Fruit fly (Drosophila melanogaster) whole organism, prepupa: ENCODE results near the gene RNF220.

Experiments
- CG10631 ChIP-seq: fragments of 200-800 bp; sonication (Bioruptor generic); optimal IDR thresholded peaks from 2 replicates; lab custom pipeline; 2016; ENCODE audit warnings: missing biosample characterization, missing genetic modification characterization
- CG10669 ChIP-seq: fragments of 200-800 bp; sonication (Bioruptor generic); optimal IDR thresholded peaks from 3 replicates; lab custom pipeline; 2018; ENCODE audit warnings: missing biosample characterization, mild to moderate bottlenecking, missing genetic modification characterization, moderate library complexity
- CG11294 ChIP-seq: fragments of 200-800 bp; sonication (Bioruptor generic); IDR thresholded peaks from 2 replicates; pipeline ENCODE4 v1.3.6; 2022; ENCODE audit warnings: missing biosample characterization, missing genetic modification characterization
- CG11762 ChIP-seq: fragments of 200-800 bp; sonication (Bioruptor generic); optimal IDR thresholded peaks from 3 replicates; lab custom pipeline; 2016; ENCODE audit warnings: missing biosample characterization, missing genetic modification characterization; ENCODE audit not compliant: insufficient read depth
- CG15336 ChIP-seq: fragments of 200-800 bp; sonication (Bioruptor generic); IDR thresholded peaks from 2 replicates; pipeline ENCODE4 v1.3.6; 2022; ENCODE audit warnings: missing biosample characterization, missing genetic modification characterization
- CG1621 ChIP-seq: fragments of 200-800 bp; sonication (Bioruptor generic); optimal IDR thresholded peaks from 3 replicates; lab custom pipeline; 2018; ENCODE audit warnings: missing biosample characterization, mild to moderate bottlenecking, missing genetic modification characterization
- CG3032 ChIP-seq: fragments of 200-800 bp; optimal IDR thresholded peaks from 2 replicates; lab custom pipeline; 2019; ENCODE audit warnings: missing biosample characterization, mild to moderate bottlenecking, missing genetic modification characterization, moderate library complexity
- CG31627 ChIP-seq: fragments of 200-800 bp; sonication (Bioruptor generic); optimal IDR thresholded peaks from 3 replicates; lab custom pipeline; 2016; ENCODE audit warnings: missing biosample characterization, missing genetic modification characterization
- CG32006 ChIP-seq: fragments of 200-800 bp; sonication (Bioruptor generic); optimal IDR thresholded peaks from 3 replicates; lab custom pipeline; 2017; ENCODE audit warnings: missing biosample characterization, mild to moderate bottlenecking, missing genetic modification characterization
- CG3919 ChIP-seq: fragments of 200-800 bp; sonication (Bioruptor generic); optimal IDR thresholded peaks from 3 replicates; lab custom pipeline; 2016; ENCODE audit warnings: missing biosample characterization, missing genetic modification characterization
- CG4318 ChIP-seq: fragments of 200-800 bp; sonication (Bioruptor generic); optimal IDR thresholded peaks from 3 replicates; lab custom pipeline; 2017; ENCODE audit warnings: missing biosample characterization, mild to moderate bottlenecking, missing genetic modification characterization
- CG6163 ChIP-seq: fragments of 200-800 bp; sonication (Bioruptor generic); IDR thresholded peaks from 3 replicates; pipeline ENCODE4 v1.3.6; 2022; ENCODE audit warnings: missing biosample characterization, missing genetic modification characterization
- CG6276 ChIP-seq: fragments of 200-800 bp; sonication (Bioruptor generic); optimal IDR thresholded peaks from 2 replicates; lab custom pipeline; 2017; ENCODE audit warnings: missing biosample characterization, mild to moderate bottlenecking, missing genetic modification characterization
- CG6792 ChIP-seq: fragments of 200-800 bp; sonication (Bioruptor generic); optimal IDR thresholded peaks from 3 replicates; lab custom pipeline; 2016; ENCODE audit warnings: missing biosample characterization, missing genetic modification characterization
- CG6808 ChIP-seq: fragments of 200-800 bp; sonication (Bioruptor generic); optimal IDR thresholded peaks from 3 replicates; lab custom pipeline; 2017; ENCODE audit warnings: missing biosample characterization, missing genetic modification characterization, mild to moderate bottlenecking, moderate library complexity, missing genetic modification reagents
- CG7368 ChIP-seq: fragments of 200-800 bp; sonication (Bioruptor generic); optimal IDR thresholded peaks from 3 replicates; lab custom pipeline; 2016; ENCODE audit warnings: missing biosample characterization, missing genetic modification characterization
- CG8119 ChIP-seq: fragments of 200-800 bp; sonication (Bioruptor generic); IDR thresholded peaks from 3 replicates; pipeline ENCODE4 v1.3.6; 2022; ENCODE audit warnings: missing biosample characterization, missing genetic modification characterization
- CG8319 ChIP-seq: fragments of 200-800 bp; sonication (Bioruptor generic); optimal IDR thresholded peaks from 3 replicates; lab custom pipeline; 2016; ENCODE audit warnings: missing biosample characterization, missing genetic modification characterization
- CG8632 ChIP-seq: fragments of 200-800 bp; sonication (Bioruptor generic); optimal IDR thresholded peaks from 3 replicates; lab custom pipeline; 2016; ENCODE audit warnings: missing biosample characterization, missing genetic modification characterization
- CG9139 ChIP-seq: fragments of 200-800 bp; sonication (Bioruptor generic); optimal IDR thresholded peaks from 3 replicates; lab custom pipeline; 2017; ENCODE audit warnings: missing biosample characterization, mild to moderate bottlenecking, missing genetic modification characterization
- Eip78C ChIP-seq: fragments of 200-800 bp; sonication (Bioruptor generic); peaks from one replicate; lab custom pipeline; 2016; ENCODE audit warnings: missing biosample characterization, missing genetic modification characterization
- Eip93F ChIP-seq: fragments of 200-800 bp; sonication (Bioruptor generic); optimal IDR thresholded peaks from 2 replicates; lab custom pipeline; 2016; ENCODE audit warnings: missing biosample characterization, mild to moderate bottlenecking, missing genetic modification characterization
- Ets21C ChIP-seq: fragments of 200-800 bp; sonication (Bioruptor generic); optimal IDR thresholded peaks from 3 replicates; lab custom pipeline; 2016; ENCODE audit warnings: missing biosample characterization, missing genetic modification characterization
- Ets96B ChIP-seq: fragments of 200-800 bp; optimal IDR thresholded peaks from 2 replicates; lab custom pipeline; 2019; ENCODE audit warnings: missing biosample characterization, mild to moderate bottlenecking, missing genetic modification characterization, moderate library complexity
- Gug ChIP-seq: fragments of 200-800 bp; sonication (Bioruptor generic); IDR thresholded peaks from 2 replicates; pipeline ENCODE4 v1.3.6; 2022; ENCODE audit warnings: missing biosample characterization, missing genetic modification characterization
- Hr38 ChIP-seq: sonication (Bioruptor generic); optimal IDR thresholded peaks from 2 replicates; lab custom pipeline; 2016; ENCODE audit warnings: missing biosample characterization, missing genetic modification characterization
- Hr39 ChIP-seq: fragments of 200-800 bp; sonication (Bioruptor generic); optimal IDR thresholded peaks from 2 replicates; lab custom pipeline; 2016; ENCODE audit warnings: missing biosample characterization, missing genetic modification characterization
- OdsH ChIP-seq: fragments of 200-800 bp; sonication (Bioruptor generic); optimal IDR thresholded peaks from 3 replicates; lab custom pipeline; 2016; ENCODE audit warnings: missing biosample characterization, missing genetic modification characterization
- Smox ChIP-seq: fragments of 200-800 bp; sonication (Bioruptor generic); optimal IDR thresholded peaks from 3 replicates; lab custom pipeline; 2016; ENCODE audit warnings: missing biosample characterization, missing genetic modification characterization
- Sox102F ChIP-seq: fragments of 200-800 bp; sonication (Bioruptor generic); optimal IDR thresholded peaks from 2 replicates; lab custom pipeline; 2016; ENCODE audit warnings: missing biosample characterization, mild to moderate bottlenecking, missing genetic modification characterization
- Sox14 ChIP-seq: fragments of 200-800 bp; sonication (Bioruptor generic); optimal IDR thresholded peaks from 3 replicates; lab custom pipeline; 2016; ENCODE audit warnings: missing biosample characterization, missing genetic modification characterization
- Sox15 ChIP-seq: fragments of 200-800 bp; sonication (Bioruptor generic); optimal IDR thresholded peaks from 3 replicates; lab custom pipeline; 2016; ENCODE audit warnings: missing biosample characterization, missing genetic modification characterization
- acj6 ChIP-seq: fragments of 200-800 bp; sonication (Bioruptor generic); optimal IDR thresholded peaks from 3 replicates; lab custom pipeline; 2016; ENCODE audit warnings: missing biosample characterization, missing genetic modification characterization
- cyc ChIP-seq: fragments of 200-800 bp; sonication (Bioruptor generic); optimal IDR thresholded peaks from 3 replicates; lab custom pipeline; 2016; ENCODE audit warnings: missing biosample characterization, missing genetic modification characterization
- dac ChIP-seq: fragments of 200-800 bp; sonication (Bioruptor generic); optimal IDR thresholded peaks from 2 replicates; lab custom pipeline; 2017; ENCODE audit warnings: missing biosample characterization, mild to moderate bottlenecking, missing genetic modification characterization
- eg ChIP-seq: fragments of 200-800 bp; sonication (Bioruptor generic); IDR thresholded peaks from 3 replicates; pipeline ENCODE4 v1.3.6; 2022; ENCODE audit warnings: missing biosample characterization, missing genetic modification characterization
- esn ChIP-seq: fragments of 200-800 bp; sonication (Bioruptor generic); optimal IDR thresholded peaks from 2 replicates; lab custom pipeline; 2016; ENCODE audit warnings: missing biosample characterization, mild to moderate bottlenecking, missing genetic modification characterization, moderate library complexity
- fd59A ChIP-seq: fragments of 200-800 bp; sonication (Bioruptor generic); optimal IDR thresholded peaks from 2 replicates; lab custom pipeline; 2017; ENCODE audit warnings: missing biosample characterization, mild to moderate bottlenecking, missing genetic modification characterization, missing genetic modification reagents
- fd85E ChIP-seq: fragments of 200-800 bp; sonication (Bioruptor generic); optimal IDR thresholded peaks from 3 replicates; lab custom pipeline; 2016; ENCODE audit warnings: missing biosample characterization, missing genetic modification characterization
- fkh ChIP-seq: fragments of 200-800 bp; sonication (Bioruptor generic); optimal IDR thresholded peaks from 3 replicates; lab custom pipeline; 2017; ENCODE audit warnings: missing biosample characterization, mild to moderate bottlenecking, missing genetic modification characterization, moderate library complexity
- lz ChIP-seq: fragments of 200-800 bp; sonication (Bioruptor generic); optimal IDR thresholded peaks from 3 replicates; lab custom pipeline; 2016; ENCODE audit warnings: missing biosample characterization, missing genetic modification characterization
- pdm3 ChIP-seq: fragments of 200-800 bp; sonication (Bioruptor generic); optimal IDR thresholded peaks from 3 replicates; lab custom pipeline; 2016; ENCODE audit warnings: missing biosample characterization, missing genetic modification characterization
- salr ChIP-seq, 2 experiments: fragments of 200-800 bp; sonication (Bioruptor generic); optimal IDR thresholded peaks; 3 replicates each; lab custom pipeline; 2016 to 2018; ENCODE audit warnings: missing biosample characterization in 2 of 2, missing genetic modification characterization in 2 of 2, mild to moderate bottlenecking in 1 of 2
- spab ChIP-seq: fragments of 200-800 bp; sonication (Bioruptor generic); optimal IDR thresholded peaks from 2 replicates; lab custom pipeline; 2017; ENCODE audit warnings: missing biosample characterization, mild to moderate bottlenecking, missing genetic modification characterization, missing genetic modification reagents
- ss ChIP-seq, 2 experiments: fragments of 200-800 bp; sonication (Bioruptor generic); optimal IDR thresholded peaks; 2 replicates in 1 of 2; 3 replicates in 1 of 2; lab custom pipeline; 2017 to 2018; ENCODE audit warnings: mild to moderate bottlenecking in 2 of 2, missing biosample characterization in 2 of 2, missing genetic modification characterization in 2 of 2, moderate library complexity in 1 of 2
- svp ChIP-seq: fragments of 200-800 bp; sonication (Bioruptor generic); peaks from one replicate; lab custom pipeline; 2016; ENCODE audit warnings: missing biosample characterization, missing genetic modification characterization

The RNF220 gene

DNA sequence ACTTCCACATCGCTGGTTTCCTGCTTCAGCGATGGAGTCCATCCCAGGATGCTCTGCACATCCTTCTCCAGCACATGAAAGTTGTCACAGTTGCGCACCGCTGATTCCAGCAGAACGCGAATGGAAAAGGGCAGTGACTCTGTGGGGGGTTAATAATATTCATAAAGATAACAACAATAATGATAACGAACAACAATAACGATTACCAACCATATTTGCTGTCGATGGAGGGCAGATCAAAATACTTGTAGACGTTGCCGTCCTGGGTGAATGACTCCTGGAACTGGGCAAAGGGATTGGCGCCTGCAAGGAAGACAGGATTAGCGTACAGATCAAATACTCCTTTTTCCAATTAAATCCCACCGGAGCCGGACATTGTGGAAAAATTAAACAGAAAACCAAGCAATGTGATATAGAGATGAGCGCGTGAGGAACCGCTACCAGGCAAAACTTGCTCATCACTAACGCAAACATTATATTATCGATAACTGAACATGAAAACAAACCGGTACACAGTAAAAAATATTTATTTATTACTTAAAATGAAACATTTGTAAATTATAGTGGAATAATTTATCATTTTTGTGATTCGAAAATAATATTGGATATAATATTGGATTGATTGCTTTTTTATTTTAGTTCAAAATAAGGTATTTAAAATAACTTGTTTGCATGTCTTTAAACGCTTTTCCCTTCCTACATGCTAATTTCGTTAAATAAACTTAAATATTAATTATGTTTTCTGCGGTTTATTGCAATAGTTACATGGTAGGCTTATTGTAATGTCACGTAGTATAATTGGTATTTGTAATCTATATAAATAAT, 1.9 kb downstream of the RNF220 start, which contains the start of gene Irp-1A (continued):
- peak; percentile 0 for TF ChIP-seq fd85E
- TF ChIP-seq Sox102F (GFP tag; lab: Kevin White, UChicago): peak; percentile 52
- TF ChIP-seq svp (GFP tag; lab: Kevin White, UChicago): peak; percentile 97
- no peak for TF ChIP-seq Ets21C (GFP tag; lab: Kevin White, UChicago)
- TF ChIP-seq CG15336: peak; percentile 88
- TF ChIP-seq CG6163: peak; percentile 41; the same call in 1 of the 3 replicates
- TF ChIP-seq CG11762 (GFP tag; lab: Kevin White, UChicago): peak; percentile 47
- TF ChIP-seq CG4318 (GFP tag; lab: Kevin White, UChicago): no peak
- peak; percentile 45 for TF ChIP-seq CG8632 (GFP tag; lab: Kevin White, UChicago)
- TF ChIP-seq CG9139: peak; percentile 18
- TF ChIP-seq CG32006 (GFP tag; lab: Kevin White, UChicago): peak; percentile 62
- TF ChIP-seq Eip93F (GFP tag; lab: Kevin White, UChicago): peak; percentile 10
- TF ChIP-seq Hr39 (GFP tag; lab: Kevin White, UChicago): peak; percentile 33
- TF ChIP-seq CG6808 (GFP tag; lab: Kevin White, UChicago): peak; percentile 32
- TF ChIP-seq CG7368: peak; percentile 49
- TF ChIP-seq Eip78C (GFP tag; lab: Kevin White, UChicago): peak; percentile 89
- TF ChIP-seq CG8319 (GFP tag; lab: Kevin White, UChicago): peak; percentile 2
- peak; percentile 46 for TF ChIP-seq CG10669
- peak in 1 of 2 experiments; percentile 24 for TF ChIP-seq salr (GFP tag; optimal IDR thresholded peaks at IDR 0.05; lab: Kevin White, UChicago)
- peak; percentile 80 for TF ChIP-seq Ets96B
- peak; percentile 34 for TF ChIP-seq cyc (GFP tag; lab: Kevin White, UChicago)
- TF ChIP-seq fkh (GFP tag; lab: Kevin White, UChicago): peak; percentile 98
- TF ChIP-seq CG10631 (GFP tag; lab: Kevin White, UChicago): peak; percentile 71
- TF ChIP-seq lz (GFP tag; lab: Kevin White, UChicago): peak; percentile 47
- peak; percentile 32 for TF ChIP-seq CG31627
- peak; percentile 50 for TF ChIP-seq CG6792 (GFP tag; lab: Kevin White, UChicago)
- no peak for TF ChIP-seq fd59A (GFP tag; lab: Kevin White, UChicago)
- TF ChIP-seq CG8119: peak; percentile 80
- peak; percentile 62 for TF ChIP-seq Smox (GFP tag; lab: Kevin White, UChicago)
- TF ChIP-seq spab (GFP tag; lab: Kevin White, UChicago): no peak
- peak; percentile 84; the same call in 2 of the 3 replicates for TF ChIP-seq eg
- TF ChIP-seq Gug (GFP tag; lab: Robert Waterston, UW): peak; percentile 66
- no peak for TF ChIP-seq dac (GFP tag; lab: Kevin White, UChicago)
- peak; percentile 46 for TF ChIP-seq Sox14 (GFP tag; lab: Kevin White, UChicago)

DNA sequence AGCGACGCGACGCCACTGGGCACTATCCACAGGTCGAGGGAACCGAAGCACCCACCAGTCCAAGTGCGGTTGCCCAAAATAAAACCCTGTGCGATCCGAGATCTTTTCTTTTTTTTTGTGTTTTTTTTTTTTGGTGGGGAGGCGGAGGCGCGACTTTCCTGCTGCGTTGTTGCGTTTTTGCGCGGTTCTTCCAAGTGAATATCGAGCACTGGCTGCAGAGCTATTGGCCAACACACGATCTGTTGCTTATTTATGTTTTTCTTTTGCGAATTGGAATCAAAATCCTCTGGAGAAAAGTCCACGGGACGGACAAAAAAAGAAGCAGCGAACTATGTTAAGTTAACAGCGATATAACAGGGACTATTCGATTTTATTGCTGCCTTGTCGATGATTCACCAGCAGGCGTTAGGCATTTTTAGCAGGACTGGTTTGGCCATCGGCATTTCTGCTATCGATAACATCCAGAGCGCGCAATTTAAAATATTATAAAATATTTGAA, 5.4 kb downstream of the RNF220 start, which contains the start of gene wge:
TSS of gene wge (minus strand) at position 343 of the 499 bp plus-strand sequence.
- peak; percentile 64 for TF ChIP-seq CG3032
- TF ChIP-seq OdsH (GFP tag; lab: Kevin White, UChicago): no peak
- TF ChIP-seq Sox15 (GFP tag; lab: Kevin White, UChicago): no peak
- peak; percentile 92 to 96 for TF ChIP-seq ss (GFP tag; optimal IDR thresholded peaks at IDR 0.05; lab: Kevin White, UChicago)
- no peak for TF ChIP-seq pdm3 (GFP tag; lab: Kevin White, UChicago)
- TF ChIP-seq fd85E: no peak
- no peak for TF ChIP-seq Sox102F (GFP tag; lab: Kevin White, UChicago)
- TF ChIP-seq Eip78C (GFP tag; lab: Kevin White, UChicago): peak; percentile 20
- TF ChIP-seq CG8319 (GFP tag; lab: Kevin White, UChicago): peak; percentile 24
- TF ChIP-seq acj6 (GFP tag; lab: Kevin White, UChicago): peak; percentile 22
- TF ChIP-seq CG4318 (GFP tag; lab: Kevin White, UChicago): no peak
- peak; percentile 32 for TF ChIP-seq Sox14 (GFP tag; lab: Kevin White, UChicago)
- peak; percentile 78 for TF ChIP-seq CG1621 (tag; lab: Kevin White, UChicago)
- peak; percentile 93 for TF ChIP-seq CG6808 (GFP tag; lab: Kevin White, UChicago)
- TF ChIP-seq Smox (GFP tag; lab: Kevin White, UChicago): no peak
- TF ChIP-seq Hr38 (GFP tag; lab: Kevin White, UChicago): no peak
- TF ChIP-seq CG15336: peak; percentile 78
- TF ChIP-seq esn (GFP tag; lab: Kevin White, UChicago): peak; percentile 27
- no peak for TF ChIP-seq cyc (GFP tag; lab: Kevin White, UChicago)
- TF ChIP-seq CG31627: no peak
- TF ChIP-seq Eip93F (GFP tag; lab: Kevin White, UChicago): peak; percentile 47
- peak; percentile 44 to 85 for TF ChIP-seq salr (GFP tag; optimal IDR thresholded peaks at IDR 0.05; lab: Kevin White, UChicago)
- no peak for TF ChIP-seq Hr39 (GFP tag; lab: Kevin White, UChicago)
- peak; percentile 64 for TF ChIP-seq fd59A (GFP tag; lab: Kevin White, UChicago)
- no peak for TF ChIP-seq CG11294 (GFP tag; lab: Robert Waterston, UW)
- TF ChIP-seq CG6276: peak; percentile 85
- TF ChIP-seq Gug (GFP tag; lab: Robert Waterston, UW): peak; percentile 69
- TF ChIP-seq CG3919 (GFP tag; lab: Kevin White, UChicago): peak; percentile 52
